Fruit fly (Drosophila melanogaster) whole organism, prepupa: ENCODE measurements around the gene Bka.
A peak's percentile ranks its signal among the peaks of the same experiment; 100 is the strongest.

Experiments
- Blimp-1 ChIP-seq: fragments of 200-800 bp; sonication (Bioruptor generic); optimal IDR thresholded peaks from 3 replicates; lab custom pipeline; 2017; ENCODE audit warnings: missing biosample characterization, missing genetic modification characterization, mild to moderate bottlenecking, moderate library complexity, missing genetic modification reagents
- CG10631 ChIP-seq: fragments of 200-800 bp; sonication (Bioruptor generic); optimal IDR thresholded peaks from 2 replicates; lab custom pipeline; 2016; ENCODE audit warnings: missing biosample characterization, missing genetic modification characterization
- CG10669 ChIP-seq: fragments of 200-800 bp; sonication (Bioruptor generic); optimal IDR thresholded peaks from 3 replicates; lab custom pipeline; 2018; ENCODE audit warnings: missing biosample characterization, mild to moderate bottlenecking, missing genetic modification characterization, moderate library complexity
- CG15336 ChIP-seq: fragments of 200-800 bp; sonication (Bioruptor generic); IDR thresholded peaks from 2 replicates; pipeline ENCODE4 v1.3.6; 2022; ENCODE audit warnings: missing biosample characterization, missing genetic modification characterization
- CG1621 ChIP-seq: fragments of 200-800 bp; sonication (Bioruptor generic); optimal IDR thresholded peaks from 3 replicates; lab custom pipeline; 2018; ENCODE audit warnings: missing biosample characterization, mild to moderate bottlenecking, missing genetic modification characterization
- CG16779 ChIP-seq: fragments of 200-800 bp; sonication (Bioruptor generic); optimal IDR thresholded peaks from 3 replicates; lab custom pipeline; 2017; ENCODE audit warnings: missing biosample characterization, mild to moderate bottlenecking, missing genetic modification characterization
- CG3032 ChIP-seq: fragments of 200-800 bp; optimal IDR thresholded peaks from 2 replicates; lab custom pipeline; 2019; ENCODE audit warnings: missing biosample characterization, mild to moderate bottlenecking, missing genetic modification characterization, moderate library complexity
- CG31627 ChIP-seq: fragments of 200-800 bp; sonication (Bioruptor generic); optimal IDR thresholded peaks from 3 replicates; lab custom pipeline; 2016; ENCODE audit warnings: missing biosample characterization, missing genetic modification characterization
- CG32006 ChIP-seq: fragments of 200-800 bp; sonication (Bioruptor generic); optimal IDR thresholded peaks from 3 replicates; lab custom pipeline; 2017; ENCODE audit warnings: missing biosample characterization, mild to moderate bottlenecking, missing genetic modification characterization
- CG34406 ChIP-seq: fragments of 200-800 bp; sonication (Bioruptor generic); optimal IDR thresholded peaks from 3 replicates; lab custom pipeline; 2016; ENCODE audit warnings: missing biosample characterization, missing genetic modification characterization
- CG3919 ChIP-seq: fragments of 200-800 bp; sonication (Bioruptor generic); optimal IDR thresholded peaks from 3 replicates; lab custom pipeline; 2016; ENCODE audit warnings: missing biosample characterization, missing genetic modification characterization
- CG4318 ChIP-seq: fragments of 200-800 bp; sonication (Bioruptor generic); optimal IDR thresholded peaks from 3 replicates; lab custom pipeline; 2017; ENCODE audit warnings: missing biosample characterization, mild to moderate bottlenecking, missing genetic modification characterization
- CG6163 ChIP-seq: fragments of 200-800 bp; sonication (Bioruptor generic); IDR thresholded peaks from 3 replicates; pipeline ENCODE4 v1.3.6; 2022; ENCODE audit warnings: missing biosample characterization, missing genetic modification characterization
- CG6792 ChIP-seq: fragments of 200-800 bp; sonication (Bioruptor generic); optimal IDR thresholded peaks from 3 replicates; lab custom pipeline; 2016; ENCODE audit warnings: missing biosample characterization, missing genetic modification characterization
- CG6808 ChIP-seq: fragments of 200-800 bp; sonication (Bioruptor generic); optimal IDR thresholded peaks from 3 replicates; lab custom pipeline; 2017; ENCODE audit warnings: missing biosample characterization, missing genetic modification characterization, mild to moderate bottlenecking, moderate library complexity, missing genetic modification reagents
- CG6854 ChIP-seq: fragments of 200-800 bp; sonication (Bioruptor generic); optimal IDR thresholded peaks from 2 replicates; lab custom pipeline; 2017; ENCODE audit warnings: missing biosample characterization, mild to moderate bottlenecking, missing genetic modification characterization
- CG7368 ChIP-seq: fragments of 200-800 bp; sonication (Bioruptor generic); optimal IDR thresholded peaks from 3 replicates; lab custom pipeline; 2016; ENCODE audit warnings: missing biosample characterization, missing genetic modification characterization
- CG8119 ChIP-seq: fragments of 200-800 bp; sonication (Bioruptor generic); IDR thresholded peaks from 3 replicates; pipeline ENCODE4 v1.3.6; 2022; ENCODE audit warnings: missing biosample characterization, missing genetic modification characterization
- CG8632 ChIP-seq: fragments of 200-800 bp; sonication (Bioruptor generic); optimal IDR thresholded peaks from 3 replicates; lab custom pipeline; 2016; ENCODE audit warnings: missing biosample characterization, missing genetic modification characterization
- CG9139 ChIP-seq: fragments of 200-800 bp; sonication (Bioruptor generic); optimal IDR thresholded peaks from 3 replicates; lab custom pipeline; 2017; ENCODE audit warnings: missing biosample characterization, mild to moderate bottlenecking, missing genetic modification characterization
- Eip78C ChIP-seq: fragments of 200-800 bp; sonication (Bioruptor generic); peaks from one replicate; lab custom pipeline; 2016; ENCODE audit warnings: missing biosample characterization, missing genetic modification characterization
- Eip93F ChIP-seq: fragments of 200-800 bp; sonication (Bioruptor generic); optimal IDR thresholded peaks from 2 replicates; lab custom pipeline; 2016; ENCODE audit warnings: missing biosample characterization, mild to moderate bottlenecking, missing genetic modification characterization
- Ets21C ChIP-seq: fragments of 200-800 bp; sonication (Bioruptor generic); optimal IDR thresholded peaks from 3 replicates; lab custom pipeline; 2016; ENCODE audit warnings: missing biosample characterization, missing genetic modification characterization
- Hr38 ChIP-seq: sonication (Bioruptor generic); optimal IDR thresholded peaks from 2 replicates; lab custom pipeline; 2016; ENCODE audit warnings: missing biosample characterization, missing genetic modification characterization
- Hr4 ChIP-seq: fragments of 200-800 bp; sonication (Bioruptor generic); optimal IDR thresholded peaks from 3 replicates; lab custom pipeline; 2016; ENCODE audit warnings: missing biosample characterization, missing genetic modification characterization
- Lpt ChIP-seq: fragments of 200-800 bp; sonication (Bioruptor generic); optimal IDR thresholded peaks from 3 replicates; lab custom pipeline; 2016; ENCODE audit warnings: missing biosample characterization, missing genetic modification characterization
- Met ChIP-seq: fragments of 200-800 bp; sonication (Bioruptor generic); optimal IDR thresholded peaks from 3 replicates; lab custom pipeline; 2016; ENCODE audit warnings: missing biosample characterization, missing genetic modification characterization
- OdsH ChIP-seq: fragments of 200-800 bp; sonication (Bioruptor generic); optimal IDR thresholded peaks from 3 replicates; lab custom pipeline; 2016; ENCODE audit warnings: missing biosample characterization, missing genetic modification characterization
- Smox ChIP-seq: fragments of 200-800 bp; sonication (Bioruptor generic); optimal IDR thresholded peaks from 3 replicates; lab custom pipeline; 2016; ENCODE audit warnings: missing biosample characterization, missing genetic modification characterization
- Sox14 ChIP-seq: fragments of 200-800 bp; sonication (Bioruptor generic); optimal IDR thresholded peaks from 3 replicates; lab custom pipeline; 2016; ENCODE audit warnings: missing biosample characterization, missing genetic modification characterization
- Sox15 ChIP-seq: fragments of 200-800 bp; sonication (Bioruptor generic); optimal IDR thresholded peaks from 3 replicates; lab custom pipeline; 2016; ENCODE audit warnings: missing biosample characterization, missing genetic modification characterization
- acj6 ChIP-seq: fragments of 200-800 bp; sonication (Bioruptor generic); optimal IDR thresholded peaks from 3 replicates; lab custom pipeline; 2016; ENCODE audit warnings: missing biosample characterization, missing genetic modification characterization
- cyc ChIP-seq: fragments of 200-800 bp; sonication (Bioruptor generic); optimal IDR thresholded peaks from 3 replicates; lab custom pipeline; 2016; ENCODE audit warnings: missing biosample characterization, missing genetic modification characterization
- dsx ChIP-seq: fragments of 200-800 bp; optimal IDR thresholded peaks from 3 replicates; lab custom pipeline; 2019; ENCODE audit warnings: missing biosample characterization, mild to moderate bottlenecking, missing genetic modification characterization, moderate library complexity; ENCODE audit not compliant: poor library complexity, severe bottlenecking
- eg ChIP-seq: fragments of 200-800 bp; sonication (Bioruptor generic); IDR thresholded peaks from 3 replicates; pipeline ENCODE4 v1.3.6; 2022; ENCODE audit warnings: missing biosample characterization, missing genetic modification characterization
- esn ChIP-seq: fragments of 200-800 bp; sonication (Bioruptor generic); optimal IDR thresholded peaks from 2 replicates; lab custom pipeline; 2016; ENCODE audit warnings: missing biosample characterization, mild to moderate bottlenecking, missing genetic modification characterization, moderate library complexity
- fd59A ChIP-seq: fragments of 200-800 bp; sonication (Bioruptor generic); optimal IDR thresholded peaks from 2 replicates; lab custom pipeline; 2017; ENCODE audit warnings: missing biosample characterization, mild to moderate bottlenecking, missing genetic modification characterization, missing genetic modification reagents
- fd85E ChIP-seq: fragments of 200-800 bp; sonication (Bioruptor generic); optimal IDR thresholded peaks from 3 replicates; lab custom pipeline; 2016; ENCODE audit warnings: missing biosample characterization, missing genetic modification characterization
- fkh ChIP-seq: fragments of 200-800 bp; sonication (Bioruptor generic); optimal IDR thresholded peaks from 3 replicates; lab custom pipeline; 2017; ENCODE audit warnings: missing biosample characterization, mild to moderate bottlenecking, missing genetic modification characterization, moderate library complexity
- lz ChIP-seq: fragments of 200-800 bp; sonication (Bioruptor generic); optimal IDR thresholded peaks from 3 replicates; lab custom pipeline; 2016; ENCODE audit warnings: missing biosample characterization, missing genetic modification characterization
- pdm3 ChIP-seq: fragments of 200-800 bp; sonication (Bioruptor generic); optimal IDR thresholded peaks from 3 replicates; lab custom pipeline; 2016; ENCODE audit warnings: missing biosample characterization, missing genetic modification characterization
- salr ChIP-seq, 2 experiments: fragments of 200-800 bp; sonication (Bioruptor generic); optimal IDR thresholded peaks; 3 replicates each; lab custom pipeline; 2016 to 2018; ENCODE audit warnings: missing biosample characterization in 2 of 2, missing genetic modification characterization in 2 of 2, mild to moderate bottlenecking in 1 of 2
- spab ChIP-seq: fragments of 200-800 bp; sonication (Bioruptor generic); optimal IDR thresholded peaks from 2 replicates; lab custom pipeline; 2017; ENCODE audit warnings: missing biosample characterization, mild to moderate bottlenecking, missing genetic modification characterization, missing genetic modification reagents
- ss ChIP-seq, 2 experiments: fragments of 200-800 bp; sonication (Bioruptor generic); optimal IDR thresholded peaks; 2 replicates in 1 of 2; 3 replicates in 1 of 2; lab custom pipeline; 2017 to 2018; ENCODE audit warnings: mild to moderate bottlenecking in 2 of 2, missing biosample characterization in 2 of 2, missing genetic modification characterization in 2 of 2, moderate library complexity in 1 of 2
- svp ChIP-seq: fragments of 200-800 bp; sonication (Bioruptor generic); peaks from one replicate; lab custom pipeline; 2016; ENCODE audit warnings: missing biosample characterization, missing genetic modification characterization
- topi ChIP-seq: fragments of 200-800 bp; sonication (Bioruptor generic); optimal IDR thresholded peaks from 3 replicates; lab custom pipeline; 2016; ENCODE audit warnings: missing biosample characterization, missing genetic modification characterization
- vri ChIP-seq: fragments of 200-800 bp; sonication (Bioruptor generic); optimal IDR thresholded peaks from 3 replicates; lab custom pipeline; 2016; ENCODE audit warnings: missing biosample characterization, mild to moderate bottlenecking, missing genetic modification characterization

The Bka gene

dm6 chr2L:9906641-9907040 lies 11.6 kb downstream of the Bka start (continued):
- TF ChIP-seq Ets21C (GFP tag; lab: Kevin White, UChicago) (no peak), eg (peak; percentile 74), acj6 (GFP tag; lab: Kevin White, UChicago) (no peak), Blimp-1 (GFP tag; lab: Kevin White, UChicago) (no peak), CG16779 (no peak), ss (GFP tag; optimal IDR thresholded peaks at IDR 0.05; lab: Kevin White, UChicago) (no peak), dsx (GFP tag; lab: Kevin White, UChicago) (peak; percentile 6), CG7368 (GFP tag; lab: Kevin White, UChicago) (peak; percentile 7), Eip93F (no peak), lz (GFP tag; lab: Kevin White, UChicago) (no peak), fd59A (GFP tag; lab: Kevin White, UChicago) (no peak), CG3032 (tag; lab: Kevin White, UChicago) (peak; percentile 47)

dm6 chr2L:9907320-9908256 lies 12.5 kb downstream of the Bka start:
- TF ChIP-seq Smox (GFP tag; lab: Kevin White, UChicago) (no peak), CG6792 (GFP tag; lab: Kevin White, UChicago) (no peak), CG10631 (GFP tag; lab: Kevin White, UChicago) (no peak), Eip93F (no peak), CG6163 (GFP tag; lab: Robert Waterston, UW) (peak; percentile 47; the same call in 2 of the 3 replicates), fkh (peak; percentile 37), vri (GFP tag; lab: Kevin White, UChicago) (no peak), Hr4 (GFP tag; lab: Kevin White, UChicago) (no peak), CG3919 (GFP tag; lab: Kevin White, UChicago) (peak; percentile 5), CG1621 (tag; lab: Kevin White, UChicago) (peak; percentile 38), salr (GFP tag; optimal IDR thresholded peaks at IDR 0.05; lab: Kevin White, UChicago) (peak in 1 of 2 experiments; percentile 22), CG32006 (GFP tag; lab: Kevin White, UChicago) (no peak), Ets21C (GFP tag; lab: Kevin White, UChicago) (no peak), Sox15 (GFP tag; lab: Kevin White, UChicago) (no peak), CG8632 (GFP tag; lab: Kevin White, UChicago) (no peak), eg (0 out of 3 replicates have a peak, but pooled peaks have one; percentile 24), CG6854 (GFP tag; lab: Kevin White, UChicago) (no peak), CG10669 (GFP tag; lab: Kevin White, UChicago) (peak; percentile 2), cyc (no peak), Hr38 (GFP tag; lab: Kevin White, UChicago) (no peak), Met (GFP tag; lab: Kevin White, UChicago) (no peak), CG7368 (GFP tag; lab: Kevin White, UChicago) (no peak), CG31627 (no peak), Eip78C (GFP tag; lab: Kevin White, UChicago) (peak; percentile 76), Sox14 (GFP tag; lab: Kevin White, UChicago) (no peak), spab (GFP tag; lab: Kevin White, UChicago) (no peak), CG6808 (GFP tag; lab: Kevin White, UChicago) (peak; percentile 29), svp (GFP tag; lab: Kevin White, UChicago) (no peak), esn (GFP tag; lab: Kevin White, UChicago) (no peak), topi (GFP tag; lab: Kevin White, UChicago) (no peak), pdm3 (GFP tag; lab: Kevin White, UChicago) (no peak), CG9139 (GFP tag; lab: Kevin White, UChicago) (no peak), OdsH (GFP tag; lab: Kevin White, UChicago) (no peak), CG16779 (no peak), CG34406 (GFP tag; lab: Kevin White, UChicago) (no peak), ss (GFP tag; optimal IDR thresholded peaks at IDR 0.05; lab: Kevin White, UChicago) (peak; percentile 36 to 37), Lpt (GFP tag; lab: Kevin White, UChicago) (no peak), CG15336 (GFP tag; lab: Robert Waterston, UW) (no peak), fd85E (GFP tag; lab: Kevin White, UChicago) (no peak), CG8119 (GFP tag; lab: Robert Waterston, UW) (no peak), CG4318 (GFP tag; lab: Kevin White, UChicago) (no peak)
